Fruit fly (Drosophila melanogaster) Kc167 (cell line): ENCODE results near the gene CG33281.

Source experiments
- Myc ChIP-seq: fragments of >200 bp; optimal IDR thresholded peaks from 2 replicates; lab custom pipeline; 2017; ENCODE audit warnings: missing external identifiers
- Sin3A ChIP-seq: fragments of >200 bp; optimal IDR thresholded peaks from 2 replicates; lab custom pipeline; 2018; ENCODE audit warnings: missing external identifiers
- h ChIP-seq: fragments of >200 bp; optimal IDR thresholded peaks from 3 replicates; lab custom pipeline; 2018; ENCODE audit warnings: missing external identifiers
- insv ChIP-seq: fragments of >200 bp; optimal IDR thresholded peaks from 3 replicates; lab custom pipeline; 2018; ENCODE audit warnings: missing external identifiers
- psq ChIP-seq: fragments of >200 bp; optimal IDR thresholded peaks from 2 replicates; lab custom pipeline; 2017; ENCODE audit warnings: missing external identifiers
- ttk ChIP-seq: sonication (Bioruptor generic); optimal IDR thresholded peaks from 2 replicates; lab custom pipeline; 2017; ENCODE audit warnings: missing external identifiers

- no peak for TF ChIP-seq Sin3A (lab: Kevin White, UChicago)
- no peak for TF ChIP-seq Myc
- no peak for TF ChIP-seq psq (lab: Kevin White, UChicago)
- no peak for TF ChIP-seq h
- TF ChIP-seq insv (lab: Kevin White, UChicago) = no peak
- no peak for TF ChIP-seq ttk (lab: Kevin White, UChicago)
Measured at dm6 chr2L:3330628-3331027, 6.6 kb downstream of the CG33281 start, which contains the start of gene CG3285.
